Fruit fly (Drosophila melanogaster): ENCODE measurements around the gene CG5071.

The CG5071 gene

dm6 chr3R:25647577-25648257 lies 29.5 kb downstream of the CG5071 start:
- TF ChIP-seq woc (GFP tag; optimal IDR thresholded peaks at IDR 0.05) (peak; percentile 6), Sp1 (GFP tag; optimal IDR thresholded peaks at IDR 0.05) (peak; percentile 18), Hr83 (GFP tag; optimal IDR thresholded peaks at IDR 0.05; ENCODE audit: poor library complexity, severe bottlenecking) (peak; percentile 23), br (GFP tag; optimal IDR thresholded peaks at IDR 0.05) (peak; percentile 17), Rel (GFP tag; optimal IDR thresholded peaks at IDR 0.05) (no peak), Rel (tag; optimal IDR thresholded peaks at IDR 0.05) (peak; percentile 36), CG9705 (GFP tag; optimal IDR thresholded peaks at IDR 0.05) (no peak), fru (GFP tag; optimal IDR thresholded peaks at IDR 0.05) (peak; percentile 32), psq (GFP tag; optimal IDR thresholded peaks at IDR 0.05) (no peak), Dif (GFP tag; optimal IDR thresholded peaks at IDR 0.05; ENCODE audit: partially characterized antibody) (peak; percentile 34), ey (GFP tag; optimal IDR thresholded peaks at IDR 0.05) (peak; percentile 13), dmrt93B (GFP tag; optimal IDR thresholded peaks at IDR 0.05) (peak; percentile 4), Hnf4 (GFP tag; optimal IDR thresholded peaks at IDR 0.05) (peak; percentile 33), CG32264 (GFP tag; optimal IDR thresholded peaks at IDR 0.05) (no peak), h (GFP tag; optimal IDR thresholded peaks at IDR 0.05) (peak; percentile 50), rgr (GFP tag; optimal IDR thresholded peaks at IDR 0.05) (peak; percentile 15)

dm6 chr3R:25648258-25648606 lies 30.0 kb downstream of the CG5071 start:
- TF ChIP-seq CG9705 (GFP tag; optimal IDR thresholded peaks at IDR 0.05) (no peak), Hr83 (GFP tag; optimal IDR thresholded peaks at IDR 0.05; ENCODE audit: poor library complexity, severe bottlenecking) (no peak), Mio (GFP tag; optimal IDR thresholded peaks at IDR 0.05) (no peak), jim (GFP tag; optimal IDR thresholded peaks at IDR 0.05) (no peak), sage (GFP tag; optimal IDR thresholded peaks at IDR 0.05) (no peak), CrebA (GFP tag; optimal IDR thresholded peaks at IDR 0.05; ENCODE audit: borderline replicate concordance) (no peak), Abd-B (GFP tag; optimal IDR thresholded peaks at IDR 0.05) (no peak), N (GFP tag; optimal IDR thresholded peaks at IDR 0.05) (no peak), psq (GFP tag; optimal IDR thresholded peaks at IDR 0.05) (peak; percentile 23), foxo (GFP tag; optimal IDR thresholded peaks at IDR 0.05) (peak in 1 of 2 experiments; percentile 20), dmrt93B (GFP tag; optimal IDR thresholded peaks at IDR 0.05) (no peak), dsf (GFP tag; optimal IDR thresholded peaks at IDR 0.05; ENCODE audit: borderline replicate concordance) (no peak), Rel (GFP tag; optimal IDR thresholded peaks at IDR 0.05) (no peak), Rel (tag; optimal IDR thresholded peaks at IDR 0.05) (no peak), h (GFP tag; optimal IDR thresholded peaks at IDR 0.05) (no peak), Dfd (GFP tag; optimal IDR thresholded peaks at IDR 0.05) (no peak), brk (GFP tag; optimal IDR thresholded peaks at IDR 0.05) (no peak), OdsH (GFP tag; optimal IDR thresholded peaks at IDR 0.05) (peak; percentile 26), HLH106 (tag; optimal IDR thresholded peaks at IDR 0.05) (peak; percentile 32), CG32264 (GFP tag; optimal IDR thresholded peaks at IDR 0.05) (no peak), GATAd (GFP tag; optimal IDR thresholded peaks at IDR 0.05) (no peak), sv (GFP tag; optimal IDR thresholded peaks at IDR 0.05) (no peak), tai (GFP tag; optimal IDR thresholded peaks at IDR 0.05) (no peak)

- no peak for TF ChIP-seq woc (GFP tag; optimal IDR thresholded peaks at IDR 0.05)
- TF ChIP-seq Jra (GFP tag; optimal IDR thresholded peaks at IDR 0.05), result no peak
- TF ChIP-seq Mio (GFP tag; optimal IDR thresholded peaks at IDR 0.05), result no peak
- no peak for TF ChIP-seq ey (GFP tag; optimal IDR thresholded peaks at IDR 0.05)
- TF ChIP-seq h (GFP tag; optimal IDR thresholded peaks at IDR 0.05), result no peak
- TF ChIP-seq br (GFP tag; optimal IDR thresholded peaks at IDR 0.05), result no peak
- no peak for TF ChIP-seq jim (GFP tag; optimal IDR thresholded peaks at IDR 0.05)
- TF ChIP-seq fru (GFP tag; optimal IDR thresholded peaks at IDR 0.05), result no peak
- no peak for TF ChIP-seq Hr78 (GFP tag; optimal IDR thresholded peaks at IDR 0.05)
- no peak for TF ChIP-seq GATAd (GFP tag; optimal IDR thresholded peaks at IDR 0.05)
- no peak for TF ChIP-seq CG32264 (GFP tag; optimal IDR thresholded peaks at IDR 0.05)
- no peak for TF ChIP-seq Rel (GFP tag; optimal IDR thresholded peaks at IDR 0.05)
- no peak for TF ChIP-seq Rel (tag; optimal IDR thresholded peaks at IDR 0.05)
- TF ChIP-seq dl (GFP tag; optimal IDR thresholded peaks at IDR 0.05; ENCODE audit: insufficient read depth in 1 of 2, partially characterized antibody in 2 of 2), result no peak
- TF ChIP-seq usp (GFP tag; optimal IDR thresholded peaks at IDR 0.05), result no peak
- TF ChIP-seq pan (optimal IDR thresholded peaks at IDR 0.05), result no peak
- no peak for TF ChIP-seq Hnf4 (GFP tag; optimal IDR thresholded peaks at IDR 0.05)
- TF ChIP-seq dsf (GFP tag; optimal IDR thresholded peaks at IDR 0.05; ENCODE audit: borderline replicate concordance), result no peak
- no peak for TF ChIP-seq N (GFP tag; optimal IDR thresholded peaks at IDR 0.05)
These were observed 32.2 kb downstream of the CG5071 start for dm6 chr3R:25650417-25650816.
